Worm (Caenorhabditis elegans) whole organism, L4 larva: ENCODE results near the gene M195.2.

Experiments used
- ZK546.5 ChIP-seq, 2 experiments: sonication (generic microtip); optimal IDR thresholded peaks; 2 replicates each; lab custom pipeline; 2017; ENCODE audit warnings: missing biosample characterization in 2 of 2, missing genetic modification characterization in 2 of 2
- ama-1 ChIP-seq: fragments of 150-350 bp; optimal IDR thresholded peaks from 2 replicates; lab custom pipeline; 2014; ENCODE audit warnings: inconsistent platforms, mixed read lengths
- dpl-1 ChIP-seq: fragments of 150-350 bp; optimal IDR thresholded peaks from 2 replicates; lab custom pipeline; 2014; ENCODE audit warnings: missing biosample characterization, missing genetic modification reagents, missing genetic modification characterization
- lin-15B ChIP-seq: fragments of 150-350 bp; sonication (generic microtip); optimal IDR thresholded peaks from 3 replicates; lab custom pipeline; 2014; ENCODE audit warnings: missing biosample characterization, missing genetic modification characterization
- lin-39 ChIP-seq: fragments of 150-350 bp; optimal IDR thresholded peaks from 2 replicates; lab custom pipeline; 2014; ENCODE audit warnings: missing biosample characterization, missing genetic modification reagents, missing genetic modification characterization
- nhr-11 ChIP-seq: fragments of 150-350 bp; optimal IDR thresholded peaks from 2 replicates; lab custom pipeline; 2014; ENCODE audit warnings: missing biosample characterization, missing genetic modification characterization
- nhr-111 ChIP-seq: fragments of 200-800 bp; sonication (Bioruptor generic); optimal IDR thresholded peaks from 2 replicates; lab custom pipeline; 2018; ENCODE audit warnings: mild to moderate bottlenecking, missing genetic modification characterization, missing compliant biosample characterization
- nhr-237 ChIP-seq: sonication (generic microtip); optimal IDR thresholded peaks from 2 replicates; lab custom pipeline; 2017; ENCODE audit warnings: missing biosample characterization, missing genetic modification characterization
- nhr-6 ChIP-seq: fragments of 150-350 bp; optimal IDR thresholded peaks from 2 replicates; lab custom pipeline; 2014; ENCODE audit warnings: missing biosample characterization, missing genetic modification characterization
- nhr-77 ChIP-seq: fragments of 150-350 bp; optimal IDR thresholded peaks from 2 replicates; lab custom pipeline; 2014; ENCODE audit warnings: missing biosample characterization, missing genetic modification characterization
- pha-4 ChIP-seq, 2 experiments: fragments of 150-350 bp in 1 of 2; fragments of 200-800 bp in 1 of 2; sonication (Bioruptor generic) in 1 of 2; IDR thresholded peaks in 1 of 2; optimal IDR thresholded peaks in 1 of 2; 2 replicates each; pipeline versions ENCODE4 v1.3.6 to Lab custom; 2014 to 2022; ENCODE audit warnings: missing genetic modification characterization in 2 of 2, missing genetic modification reagents in 2 of 2, missing biosample characterization in 1 of 2, missing compliant biosample characterization in 1 of 2
- unc-62 ChIP-seq, 3 experiments: fragments of 150-350 bp in 1 of 3; sonication (generic microtip); optimal IDR thresholded peaks in 2 of 3; peaks in 1 of 3; 1 replicate in 1 of 3; 2 replicates in 2 of 3; lab custom pipeline; 2014 to 2017; ENCODE audit warnings: missing biosample characterization in 3 of 3, missing genetic modification characterization in 3 of 3, missing genetic modification reagents in 3 of 3, missing genotype in 1 of 3
- ztf-11 ChIP-seq: fragments of 150-350 bp; optimal IDR thresholded peaks from 2 replicates; lab custom pipeline; 2014; ENCODE audit warnings: missing biosample characterization, missing genetic modification characterization

ce11 chrII:8359350-8359749, 1.2 kb upstream of the M195.2 start, which contains the start of gene col-77:
- TF ChIP-seq dpl-1 (GFP tag; lab: Kevin White, UChicago), result no peak
- no peak for TF ChIP-seq ztf-11 (tag; lab: Kevin White, UChicago)
- no peak for TF ChIP-seq ZK546.5 (tag; optimal IDR thresholded peaks at IDR 0.05; lab: Kevin White, UChicago)
- no peak for TF ChIP-seq pha-4 (GFP tag; IDR thresholded peaks at IDR 0.05; lab: Robert Waterston, UW)
- TF ChIP-seq pha-4 (tag; optimal IDR thresholded peaks at IDR 0.05; lab: Kevin White, UChicago), result no peak
- TF ChIP-seq lin-15B (tag; lab: Kevin White, UChicago), result no peak
- no peak for TF ChIP-seq unc-62 (GFP tag; optimal IDR thresholded peaks at IDR 0.05 in 1 of 2; lab: Kevin White, UChicago)
- no peak for TF ChIP-seq unc-62 (tag; optimal IDR thresholded peaks at IDR 0.05; lab: Kevin White, UChicago)
- no peak for TF ChIP-seq nhr-237 (tag; lab: Kevin White, UChicago)
- TF ChIP-seq ama-1 (lab: Kevin White, UChicago), result no peak
- TF ChIP-seq nhr-77 (tag; lab: Kevin White, UChicago), result no peak
- TF ChIP-seq lin-39 (tag; lab: Kevin White, UChicago), result no peak
- no peak for TF ChIP-seq nhr-111 (GFP tag; lab: Kevin White, UChicago)
- TF ChIP-seq nhr-11 (tag; lab: Kevin White, UChicago), result no peak
- no peak for TF ChIP-seq nhr-6
